Worm (Caenorhabditis elegans) whole organism, L4 larva: ENCODE results near the gene acr-2.

Source experiments
- attf-4 ChIP-seq: sonication (generic microtip); optimal IDR thresholded peaks from 3 replicates; lab custom pipeline; 2017; ENCODE audit warnings: missing biosample characterization, missing genetic modification characterization
- hif-1 ChIP-seq, 2 experiments: sonication (generic microtip); optimal IDR thresholded peaks; 2 replicates each; lab custom pipeline; 2016 to 2017; ENCODE audit warnings: missing compliant biosample characterization in 2 of 2, missing genetic modification characterization in 2 of 2, missing genetic modification reagents in 2 of 2, missing genotype in 2 of 2, mild to moderate bottlenecking in 1 of 2
- nhr-237 ChIP-seq: sonication (generic microtip); optimal IDR thresholded peaks from 2 replicates; lab custom pipeline; 2017; ENCODE audit warnings: missing biosample characterization, missing genetic modification characterization
- sdz-12 ChIP-seq: fragments of 200-800 bp; sonication (Bioruptor generic); optimal IDR thresholded peaks from 2 replicates; lab custom pipeline; 2018; ENCODE audit warnings: mild to moderate bottlenecking, missing genetic modification characterization, missing compliant biosample characterization
- unc-39 ChIP-seq: sonication (generic microtip); optimal IDR thresholded peaks from 2 replicates; lab custom pipeline; 2017; ENCODE audit warnings: missing biosample characterization, missing genetic modification characterization
- unc-62 ChIP-seq, 3 experiments: fragments of 150-350 bp in 1 of 3; sonication (generic microtip); optimal IDR thresholded peaks in 2 of 3; peaks in 1 of 3; 1 replicate in 1 of 3; 2 replicates in 2 of 3; lab custom pipeline; 2014 to 2017; ENCODE audit warnings: missing biosample characterization in 3 of 3, missing genetic modification characterization in 3 of 3, missing genetic modification reagents in 3 of 3, missing genotype in 1 of 3
- zag-1 ChIP-seq: fragments of 150-350 bp; optimal IDR thresholded peaks from 2 replicates; lab custom pipeline; 2014; ENCODE audit warnings: missing biosample characterization, missing genetic modification characterization

- TF ChIP-seq attf-4 (tag; lab: Kevin White, UChicago) (no peak), unc-62 (GFP tag; optimal IDR thresholded peaks at IDR 0.05 in 1 of 2; lab: Kevin White, UChicago) (peak in 1 of 2 experiments; percentile 98), unc-62 (tag; optimal IDR thresholded peaks at IDR 0.05; lab: Kevin White, UChicago) (no peak), unc-39 (tag; lab: Kevin White, UChicago) (no peak), nhr-237 (tag; lab: Kevin White, UChicago) (no peak), hif-1 (tag; optimal IDR thresholded peaks at IDR 0.05; lab: Kevin White, UChicago) (no peak), sdz-12 (GFP tag; lab: Kevin White, UChicago) (no peak), zag-1 (tag; lab: Kevin White, UChicago) (no peak)
Measured at ce11 chrX:6742891-6743290, 40.5 kb downstream of the acr-2 start.
